Fruit fly (Drosophila melanogaster) whole organism, embryonic: ENCODE results near the gene CG6126.

ENCODE experiments used
- Atf3 ChIP-seq: fragments of 200-800 bp; sonication (Bioruptor generic); optimal IDR thresholded peaks from 3 replicates; lab custom pipeline; 2016; ENCODE audit warnings: missing biosample characterization, missing genetic modification characterization
- Atf6 ChIP-seq: fragments of 200-800 bp; sonication (Bioruptor generic); IDR thresholded peaks from 2 replicates; pipeline ENCODE4 v1.3.6; 2022; ENCODE audit warnings: missing biosample characterization, missing genetic modification characterization
- CG10274 ChIP-seq: fragments of 200-800 bp; sonication (Bioruptor generic); optimal IDR thresholded peaks from 3 replicates; lab custom pipeline; 2017; ENCODE audit warnings: missing biosample characterization, mild to moderate bottlenecking, missing genetic modification characterization
- CG10431 ChIP-seq: fragments of 200-800 bp; sonication (Bioruptor generic); optimal IDR thresholded peaks from 3 replicates; lab custom pipeline; 2018; ENCODE audit warnings: missing biosample characterization, mild to moderate bottlenecking, missing genetic modification characterization
- CG10543 ChIP-seq: fragments of 200-800 bp; sonication (Bioruptor generic); optimal IDR thresholded peaks from 3 replicates; lab custom pipeline; 2017; ENCODE audit warnings: missing biosample characterization, mild to moderate bottlenecking, missing genetic modification characterization, moderate library complexity
- CG12219 ChIP-seq: fragments of 200-800 bp; sonication (Bioruptor generic); optimal IDR thresholded peaks from 3 replicates; lab custom pipeline; 2018; ENCODE audit warnings: missing biosample characterization, mild to moderate bottlenecking, missing genetic modification characterization
- CG14050 ChIP-seq: fragments of 200-800 bp; sonication (Bioruptor generic); IDR thresholded peaks from 3 replicates; pipeline ENCODE4 v1.3.6; 2022; ENCODE audit warnings: missing biosample characterization, missing genetic modification characterization
- CG17361 ChIP-seq: fragments of 200-800 bp; sonication (Bioruptor generic); IDR thresholded peaks from 3 replicates; pipeline ENCODE4 v1.3.6; 2022; ENCODE audit warnings: missing biosample characterization, missing genetic modification characterization
- CG2875 ChIP-seq: fragments of 200-800 bp; sonication (Bioruptor generic); optimal IDR thresholded peaks from 2 replicates; lab custom pipeline; 2017; ENCODE audit warnings: missing biosample characterization, mild to moderate bottlenecking, missing genetic modification characterization, missing genetic modification reagents
- CG30431 ChIP-seq: fragments of 200-800 bp; sonication (Bioruptor generic); optimal IDR thresholded peaks from 2 replicates; lab custom pipeline; 2017; ENCODE audit warnings: missing biosample characterization, missing genetic modification characterization
- CG31388 ChIP-seq: fragments of 200-800 bp; sonication (Bioruptor generic); optimal IDR thresholded peaks from 2 replicates; lab custom pipeline; 2016; ENCODE audit warnings: missing biosample characterization, missing genetic modification characterization
- CG32767 ChIP-seq: fragments of 200-800 bp; sonication (Bioruptor generic); IDR thresholded peaks from 2 replicates; pipeline ENCODE4 v1.3.6; 2022; ENCODE audit warnings: missing biosample characterization, missing genetic modification characterization
- CG34224 ChIP-seq: fragments of 200-800 bp; sonication (Bioruptor generic); IDR thresholded peaks from 3 replicates; pipeline ENCODE4 v1.3.6; 2022; ENCODE audit warnings: missing biosample characterization, missing genetic modification characterization; ENCODE audit not compliant: partially characterized antibody
- CG4424 ChIP-seq: fragments of 200-800 bp; sonication (Bioruptor generic); optimal IDR thresholded peaks from 3 replicates; lab custom pipeline; 2016; ENCODE audit warnings: missing biosample characterization, missing genetic modification characterization
- CG4730 ChIP-seq: fragments of 200-800 bp; sonication (Bioruptor generic); IDR thresholded peaks from 2 replicates; pipeline ENCODE4 v1.3.6; 2022; ENCODE audit warnings: missing biosample characterization, missing genetic modification characterization
- CG6791 ChIP-seq: fragments of 200-800 bp; sonication (Bioruptor generic); IDR thresholded peaks from 3 replicates; pipeline ENCODE4 v1.3.6; 2022; ENCODE audit warnings: missing biosample characterization, missing genetic modification characterization; ENCODE audit not compliant: partially characterized antibody
- CG8290 ChIP-seq, 3 experiments: fragments of 200-800 bp; sonication (Bioruptor generic); optimal IDR thresholded peaks; 2 replicates each; lab custom pipeline; 2016 to 2019; ENCODE audit warnings: missing biosample characterization in 3 of 3, missing genetic modification characterization in 3 of 3, mild to moderate bottlenecking in 2 of 3, moderate library complexity in 1 of 3
- Dek ChIP-seq: fragments of 200-800 bp; sonication (Bioruptor generic); optimal IDR thresholded peaks from 3 replicates; lab custom pipeline; 2019; ENCODE audit warnings: missing biosample characterization, mild to moderate bottlenecking, missing genetic modification characterization, moderate library complexity
- Dp ChIP-seq: fragments of 200-800 bp; sonication (Bioruptor generic); optimal IDR thresholded peaks from 2 replicates; lab custom pipeline; 2018; ENCODE audit warnings: missing biosample characterization, mild to moderate bottlenecking, missing genetic modification characterization, moderate library complexity
- E2f1 ChIP-seq: fragments of 200-800 bp; sonication (Bioruptor generic); IDR thresholded peaks from 2 replicates; pipeline ENCODE4 v1.3.6; 2022; ENCODE audit warnings: missing biosample characterization, missing genetic modification characterization
- Ets65A ChIP-seq: fragments of 200-800 bp; sonication (Bioruptor generic); peaks from one replicate; lab custom pipeline; 2016; ENCODE audit warnings: missing biosample characterization, missing genetic modification characterization
- Fer2 ChIP-seq: fragments of 200-800 bp; sonication (Bioruptor generic); optimal IDR thresholded peaks from 2 replicates; lab custom pipeline; 2018; ENCODE audit warnings: missing biosample characterization, mild to moderate bottlenecking, missing genetic modification characterization, moderate library complexity
- HLH3B ChIP-seq: fragments of 200-800 bp; sonication (Bioruptor generic); IDR thresholded peaks from 2 replicates; pipeline ENCODE4 v1.3.6; 2022; ENCODE audit warnings: missing biosample characterization, missing genetic modification characterization
- Hmr ChIP-seq: fragments of 200-800 bp; sonication (Bioruptor generic); optimal IDR thresholded peaks from 3 replicates; lab custom pipeline; 2017; ENCODE audit warnings: mild to moderate bottlenecking, missing biosample characterization, missing genetic modification reagents, missing genetic modification characterization
- Hr78 ChIP-seq, 2 experiments: fragments of 200-800 bp in 1 of 2; fragments of >200 bp in 1 of 2; sonication (Bioruptor generic) in 1 of 2; optimal IDR thresholded peaks; 2 replicates each; lab custom pipeline; 2017 to 2019; ENCODE audit warnings: missing biosample characterization in 2 of 2, missing genetic modification characterization in 2 of 2, mild to moderate bottlenecking in 1 of 2, moderate library complexity in 1 of 2
- Lpt ChIP-seq: fragments of >200 bp; optimal IDR thresholded peaks from 2 replicates; lab custom pipeline; 2018; ENCODE audit warnings: missing biosample characterization, missing genetic modification characterization
- NC2α ChIP-seq: fragments of 200-800 bp; sonication (Bioruptor generic); optimal IDR thresholded peaks from 2 replicates; lab custom pipeline; 2016; ENCODE audit warnings: missing biosample characterization, missing genetic modification characterization
- Poxn ChIP-seq: fragments of 200-800 bp; sonication (Bioruptor generic); IDR thresholded peaks from 2 replicates; pipeline ENCODE4 v1.3.6; 2022; ENCODE audit warnings: missing biosample characterization, missing genetic modification characterization
- ap ChIP-seq: fragments of 200-800 bp; sonication (Bioruptor generic); IDR thresholded peaks from 2 replicates; pipeline ENCODE4 v1.3.6; 2022; ENCODE audit warnings: missing biosample characterization, missing genetic modification characterization
- bcd ChIP-seq: fragments of 200-800 bp; sonication (Bioruptor generic); optimal IDR thresholded peaks from 2 replicates; lab custom pipeline; 2017; ENCODE audit warnings: missing biosample characterization, mild to moderate bottlenecking, missing genetic modification characterization
- bigmax ChIP-seq: fragments of 200-800 bp; sonication (Bioruptor generic); optimal IDR thresholded peaks from 2 replicates; lab custom pipeline; 2018; ENCODE audit warnings: missing biosample characterization, mild to moderate bottlenecking, missing genetic modification characterization
- btn ChIP-seq: fragments of 200-800 bp; sonication (Bioruptor generic); optimal IDR thresholded peaks from 2 replicates; lab custom pipeline; 2016; ENCODE audit warnings: missing biosample characterization, missing genetic modification characterization
- caup ChIP-seq: fragments of 200-800 bp; sonication (Bioruptor generic); optimal IDR thresholded peaks from 3 replicates; lab custom pipeline; 2017; ENCODE audit warnings: missing biosample characterization, mild to moderate bottlenecking, missing genetic modification characterization, moderate library complexity; ENCODE audit not compliant: severe bottlenecking
- danr ChIP-seq: fragments of 200-800 bp; sonication (Bioruptor generic); IDR thresholded peaks from 2 replicates; pipeline ENCODE4 v1.3.6; 2022; ENCODE audit warnings: missing biosample characterization, missing genetic modification characterization
- fd3F ChIP-seq: fragments of 200-800 bp; sonication (Bioruptor generic); optimal IDR thresholded peaks from 2 replicates; lab custom pipeline; 2018; ENCODE audit warnings: missing biosample characterization, mild to moderate bottlenecking, missing genetic modification characterization, moderate library complexity
- gce ChIP-seq: fragments of 200-800 bp; sonication (Bioruptor generic); IDR thresholded peaks from 3 replicates; pipeline ENCODE4 v1.3.6; 2022; ENCODE audit warnings: missing biosample characterization, missing genetic modification characterization
- gt ChIP-seq: fragments of 200-800 bp; sonication (Bioruptor generic); IDR thresholded peaks from 2 replicates; pipeline ENCODE4 v1.3.6; 2022; ENCODE audit warnings: missing biosample characterization, missing genetic modification characterization
- hkb ChIP-seq, 2 experiments: fragments of 200-800 bp in 1 of 2; fragments of >200 bp in 1 of 2; sonication (Bioruptor generic) in 1 of 2; IDR thresholded peaks in 1 of 2; optimal IDR thresholded peaks in 1 of 2; 2 replicates each; pipeline versions ENCODE4 v1.3.6 to Lab custom; 2017 to 2022; ENCODE audit warnings: missing biosample characterization in 1 of 2, missing genetic modification characterization in 1 of 2
- hth ChIP-seq: fragments of >200 bp; optimal IDR thresholded peaks from 2 replicates; lab custom pipeline; 2017; ENCODE audit warnings: inconsistent platforms
- lola ChIP-seq, 3 experiments: fragments of >200 bp in 2 of 3; fragments of 200-800 bp in 1 of 3; sonication (Bioruptor generic) in 1 of 3; optimal IDR thresholded peaks; 2 replicates each; lab custom pipeline; 2017 to 2019; ENCODE audit warnings: missing biosample characterization in 3 of 3, missing genetic modification characterization in 3 of 3, mild to moderate bottlenecking in 1 of 3, moderate library complexity in 1 of 3
- luna ChIP-seq: fragments of 200-800 bp; sonication (Bioruptor generic); optimal IDR thresholded peaks from 2 replicates; lab custom pipeline; 2016; ENCODE audit warnings: missing biosample characterization, missing genetic modification characterization
- org-1 ChIP-seq: fragments of 200-800 bp; sonication (Bioruptor generic); optimal IDR thresholded peaks from 2 replicates; lab custom pipeline; 2017; ENCODE audit warnings: missing biosample characterization, missing genetic modification characterization
- pzg ChIP-seq: fragments of 200-800 bp; sonication (Bioruptor generic); optimal IDR thresholded peaks from 3 replicates; lab custom pipeline; 2018; ENCODE audit warnings: missing biosample characterization, mild to moderate bottlenecking, missing genetic modification characterization, moderate library complexity
- ranshi ChIP-seq: fragments of 200-800 bp; sonication (Bioruptor generic); IDR thresholded peaks from 2 replicates; pipeline ENCODE4 v1.3.6; 2022; ENCODE audit warnings: missing biosample characterization, missing genetic modification characterization
- repo ChIP-seq: fragments of 200-800 bp; sonication (Bioruptor generic); optimal IDR thresholded peaks from 2 replicates; lab custom pipeline; 2016; ENCODE audit warnings: missing biosample characterization, missing genetic modification characterization
- sna ChIP-seq: fragments of 200-800 bp; sonication (Bioruptor generic); IDR thresholded peaks from 2 replicates; pipeline ENCODE4 v1.3.6; 2022; ENCODE audit warnings: missing biosample characterization, missing genetic modification characterization; ENCODE audit not compliant: partially characterized antibody
- vvl ChIP-seq: fragments of 200-800 bp; sonication (Bioruptor generic); IDR thresholded peaks from 2 replicates; pipeline ENCODE4 v1.3.6; 2022; ENCODE audit warnings: missing biosample characterization, missing genetic modification characterization
- wor ChIP-seq: fragments of 200-800 bp; sonication (Bioruptor generic); IDR thresholded peaks from 2 replicates; pipeline ENCODE4 v1.3.6; 2022; ENCODE audit warnings: missing biosample characterization, missing genetic modification characterization
- zf30C ChIP-seq: fragments of 200-800 bp; sonication (Bioruptor generic); optimal IDR thresholded peaks from 3 replicates; lab custom pipeline; 2018; ENCODE audit warnings: missing biosample characterization, mild to moderate bottlenecking, missing genetic modification characterization

The CG6126 gene

dm6 chr3R:16222300-16222903, 19.5 kb upstream of the CG6126 start (continued):
- TF ChIP-seq CG10431 (GFP tag; lab: Kevin White, UChicago) (peak; percentile 95), pzg (GFP tag; lab: Kevin White, UChicago) (peak; percentile 48), caup (GFP tag; lab: Kevin White, UChicago) (peak; percentile 99), Dp (GFP tag; lab: Kevin White, UChicago) (peak; percentile 48), CG10543 (GFP tag; lab: Kevin White, UChicago) (peak; percentile 98), danr (peak; percentile 99), hth (no peak), zf30C (GFP tag; lab: Kevin White, UChicago) (no peak), CG30431 (peak; percentile 99), gce (GFP tag; lab: Robert Waterston, UW) (peak; percentile 99), Hr78 (GFP tag; optimal IDR thresholded peaks at IDR 0.05; lab: Kevin White, UChicago) (peak in 1 of 2 experiments; percentile 92), btn (GFP tag; lab: Kevin White, UChicago) (peak; percentile 100), CG32767 (GFP tag; lab: Robert Waterston, UW) (peak; percentile 100), HLH3B (GFP tag; lab: Robert Waterston, UW) (peak; percentile 100), repo (GFP tag; lab: Kevin White, UChicago) (peak; percentile 99), Lpt (GFP tag; lab: Kevin White, UChicago) (no peak), CG31388 (GFP tag; lab: Kevin White, UChicago) (peak; percentile 99), lola (GFP tag; optimal IDR thresholded peaks at IDR 0.05; lab: Kevin White, UChicago) (peak in 2 of 3 experiments; percentile 37 to 64), CG8290 (GFP tag; optimal IDR thresholded peaks at IDR 0.05; lab: Kevin White, UChicago) (peak; percentile 99), CG8290 (tag; optimal IDR thresholded peaks at IDR 0.05; lab: Kevin White, UChicago) (peak; percentile 94 to 100), fd3F (peak; percentile 99), org-1 (GFP tag; lab: Kevin White, UChicago) (peak; percentile 99), CG17361 (GFP tag; lab: Robert Waterston, UW) (peak; percentile 86), Poxn (GFP tag; lab: Robert Waterston, UW) (peak; percentile 96), CG2875 (peak; percentile 99), gt (GFP tag; lab: Robert Waterston, UW) (peak; percentile 99), Dek (tag; lab: Kevin White, UChicago) (peak; percentile 99), ap (GFP tag; lab: Robert Waterston, UW) (peak; percentile 100), ranshi (GFP tag; lab: Robert Waterston, UW) (peak; percentile 100), hkb (optimal IDR thresholded peaks at IDR 0.05; lab: Kevin White, UChicago) (no peak), hkb (GFP tag; IDR thresholded peaks at IDR 0.05; lab: Robert Waterston, UW) (peak; percentile 100), CG14050 (GFP tag; lab: Robert Waterston, UW) (peak; percentile 99), CG4424 (GFP tag; lab: Kevin White, UChicago) (peak; percentile 99), CG12219 (peak; percentile 99), luna (GFP tag; lab: Kevin White, UChicago) (peak; percentile 98), bigmax (GFP tag; lab: Kevin White, UChicago) (peak; percentile 89), CG4730 (GFP tag; lab: Robert Waterston, UW) (peak; percentile 100), sna (GFP tag; lab: Robert Waterston, UW) (no peak), Atf3 (peak; percentile 99), CG34224 (no peak), E2f1 (peak; percentile 100), wor (peak; percentile 99), NC2α (peak; percentile 99), Fer2 (tag; lab: Kevin White, UChicago) (peak; percentile 97), CG6791 (GFP tag; lab: Robert Waterston, UW) (0 out of 3 replicates have a peak, but pooled peaks have one; percentile 27), CG10274 (peak; percentile 95), Atf6 (GFP tag; lab: Robert Waterston, UW) (peak; percentile 99), bcd (GFP tag; lab: Kevin White, UChicago) (peak; percentile 98), Ets65A (GFP tag; lab: Kevin White, UChicago) (peak; percentile 100), vvl (peak; percentile 100), Hmr (GFP tag; lab: Kevin White, UChicago) (peak; percentile 99)
